Worm (Caenorhabditis elegans) whole organism, L4 larva: ENCODE data around the gene fbxa-60.
A peak's percentile ranks its signal among the peaks of the same experiment; 100 is the strongest.

Experiments
- D1046.2 ChIP-seq: fragments of 200-800 bp; sonication (Bioruptor generic); IDR thresholded peaks from 2 replicates; pipeline ENCODE4 v1.3.6; 2022; ENCODE audit warnings: missing genetic modification characterization, missing compliant biosample characterization
- F44E2.7 ChIP-seq: fragments of 200-800 bp; sonication (Bioruptor generic); IDR thresholded peaks from 2 replicates; pipeline ENCODE4 v2.1.2; 2022; ENCODE audit warnings: missing genetic modification characterization, missing compliant biosample characterization
- F49E8.2 ChIP-seq: sonication (generic microtip); optimal IDR thresholded peaks from 2 replicates; lab custom pipeline; 2016; ENCODE audit warnings: missing compliant biosample characterization, mild to moderate bottlenecking, missing genetic modification characterization, borderline replicate concordance
- R02D3.7 ChIP-seq: fragments of 150-350 bp; sonication (generic microtip); optimal IDR thresholded peaks from 3 replicates; lab custom pipeline; 2014; ENCODE audit warnings: missing biosample characterization, missing genetic modification characterization
- T26A8.4 ChIP-seq: fragments of 200-800 bp; sonication (Bioruptor generic); IDR thresholded peaks from 2 replicates; pipeline ENCODE4 v1.3.6; 2022; ENCODE audit warnings: missing genetic modification characterization, missing compliant biosample characterization
- Y48G9A.11 ChIP-seq: fragments of 200-800 bp; sonication (Bioruptor generic); IDR thresholded peaks from 2 replicates; pipeline ENCODE4 v1.3.6; 2022; ENCODE audit warnings: missing genetic modification reagents, missing genetic modification characterization, missing compliant biosample characterization
- ZK546.5 ChIP-seq, 2 experiments: sonication (generic microtip); optimal IDR thresholded peaks; 2 replicates each; lab custom pipeline; 2017; ENCODE audit warnings: missing biosample characterization in 2 of 2, missing genetic modification characterization in 2 of 2
- arid-1 ChIP-seq: fragments of 200-800 bp; sonication (Bioruptor generic); conservative IDR thresholded peaks from 2 replicates; pipeline ENCODE4 v1.3.6; 2022; ENCODE audit warnings: missing genetic modification reagents, missing genetic modification characterization, missing compliant biosample characterization
- attf-4 ChIP-seq: sonication (generic microtip); optimal IDR thresholded peaks from 3 replicates; lab custom pipeline; 2017; ENCODE audit warnings: missing biosample characterization, missing genetic modification characterization
- ceh-28 ChIP-seq: fragments of 150-350 bp; optimal IDR thresholded peaks from 2 replicates; lab custom pipeline; 2014; ENCODE audit warnings: missing biosample characterization, missing genetic modification reagents, missing genetic modification characterization
- ceh-32 ChIP-seq: sonication (generic microtip); optimal IDR thresholded peaks from 2 replicates; lab custom pipeline; 2016; ENCODE audit warnings: mild to moderate bottlenecking, missing genetic modification characterization, missing compliant biosample characterization; ENCODE audit not compliant: poor library complexity
- ceh-44 ChIP-seq: fragments of 200-800 bp; sonication (Bioruptor generic); IDR thresholded peaks from 2 replicates; pipeline ENCODE4 v1.3.6; 2022; ENCODE audit warnings: missing genetic modification reagents, missing genetic modification characterization, missing compliant biosample characterization
- ceh-82 ChIP-seq: sonication (generic microtip); optimal IDR thresholded peaks from 2 replicates; lab custom pipeline; 2017; ENCODE audit warnings: missing biosample characterization, missing genetic modification characterization
- ces-1 ChIP-seq: fragments of 150-350 bp; sonication (generic microtip); optimal IDR thresholded peaks from 4 replicates; lab custom pipeline; 2014; ENCODE audit warnings: missing biosample characterization, missing genetic modification reagents, missing genetic modification characterization
- daf-16 ChIP-seq, 3 experiments: sonication (generic microtip); optimal IDR thresholded peaks; 2 replicates each; lab custom pipeline; 2016 to 2017; ENCODE audit warnings: missing genetic modification characterization in 3 of 3, missing genetic modification reagents in 3 of 3, mild to moderate bottlenecking in 2 of 3, missing compliant biosample characterization in 2 of 3, missing biosample characterization in 1 of 3, moderate library complexity in 1 of 3
- daf-19 ChIP-seq: fragments of 200-800 bp; sonication (Bioruptor generic); conservative IDR thresholded peaks from 2 replicates; pipeline ENCODE4 v1.3.6; 2022; ENCODE audit warnings: missing genetic modification characterization, missing compliant biosample characterization
- dmd-9 ChIP-seq: fragments of 200-800 bp; sonication (Bioruptor generic); IDR thresholded peaks from 2 replicates; pipeline ENCODE4 v1.3.6; 2022; ENCODE audit warnings: missing genetic modification reagents, missing genetic modification characterization, missing compliant biosample characterization
- dpl-1 ChIP-seq: fragments of 150-350 bp; optimal IDR thresholded peaks from 2 replicates; lab custom pipeline; 2014; ENCODE audit warnings: missing biosample characterization, missing genetic modification reagents, missing genetic modification characterization
- duxl-1 ChIP-seq: sonication (generic microtip); optimal IDR thresholded peaks from 2 replicates; lab custom pipeline; 2016; ENCODE audit warnings: mild to moderate bottlenecking, missing genetic modification characterization, moderate library complexity, missing compliant biosample characterization; ENCODE audit not compliant: poor library complexity
- gei-8 ChIP-seq: fragments of 200-800 bp; sonication (Bioruptor generic); optimal IDR thresholded peaks from 2 replicates; lab custom pipeline; 2018; ENCODE audit warnings: mild to moderate bottlenecking, missing genetic modification characterization, missing compliant biosample characterization
- hif-1 ChIP-seq, 2 experiments: sonication (generic microtip); optimal IDR thresholded peaks; 2 replicates each; lab custom pipeline; 2016 to 2017; ENCODE audit warnings: missing compliant biosample characterization in 2 of 2, missing genetic modification characterization in 2 of 2, missing genetic modification reagents in 2 of 2, missing genotype in 2 of 2, mild to moderate bottlenecking in 1 of 2
- hlh-11 ChIP-seq: fragments of 200-800 bp; sonication (Bioruptor generic); optimal IDR thresholded peaks from 2 replicates; lab custom pipeline; 2018; ENCODE audit warnings: mild to moderate bottlenecking, missing genetic modification characterization, missing compliant biosample characterization
- hlh-30 ChIP-seq: sonication (generic microtip); optimal IDR thresholded peaks from 2 replicates; lab custom pipeline; 2017; ENCODE audit warnings: antibody characterized with exemption, mild to moderate bottlenecking, missing genetic modification characterization, missing compliant biosample characterization; ENCODE audit not compliant: insufficient read depth
- hmg-1.1 ChIP-seq: fragments of 200-800 bp; sonication (Bioruptor generic); IDR thresholded peaks from 2 replicates; pipeline ENCODE4 v1.3.6; 2022; ENCODE audit warnings: missing genetic modification reagents, missing genetic modification characterization, missing compliant biosample characterization
- jun-1 ChIP-seq: fragments of 150-350 bp; optimal IDR thresholded peaks from 2 replicates; lab custom pipeline; 2014; ENCODE audit warnings: missing biosample characterization, missing genetic modification reagents, missing genetic modification characterization
- lin-13 ChIP-seq: fragments of 150-350 bp; optimal IDR thresholded peaks from 2 replicates; lab custom pipeline; 2014; ENCODE audit warnings: missing biosample characterization, missing genetic modification reagents, missing genetic modification characterization
- lin-38 ChIP-seq: fragments of 200-800 bp; sonication (Bioruptor generic); IDR thresholded peaks from 2 replicates; pipeline ENCODE4 v1.3.6; 2022; ENCODE audit warnings: missing genetic modification reagents, missing genetic modification characterization, missing compliant biosample characterization
- lin-39 ChIP-seq: fragments of 150-350 bp; optimal IDR thresholded peaks from 2 replicates; lab custom pipeline; 2014; ENCODE audit warnings: missing biosample characterization, missing genetic modification reagents, missing genetic modification characterization
- lir-3 ChIP-seq: sonication (generic microtip); optimal IDR thresholded peaks from 2 replicates; lab custom pipeline; 2016; ENCODE audit warnings: mild to moderate bottlenecking, missing genetic modification characterization, missing compliant biosample characterization
- mdl-1 ChIP-seq, 2 experiments: fragments of 150-350 bp in 1 of 2; sonication (generic microtip) in 1 of 2; optimal IDR thresholded peaks; 2 replicates each; lab custom pipeline; 2014 to 2017; ENCODE audit warnings: missing biosample characterization in 2 of 2, missing genetic modification characterization in 2 of 2
- mes-2 ChIP-seq: sonication (generic microtip); optimal IDR thresholded peaks from 2 replicates; lab custom pipeline; 2016; ENCODE audit warnings: missing genotype, mild to moderate bottlenecking, missing genetic modification characterization, missing compliant biosample characterization; ENCODE audit not compliant: poor library complexity, severe bottlenecking
- mxl-2 ChIP-seq: fragments of 200-800 bp; sonication (Bioruptor generic); conservative IDR thresholded peaks from 2 replicates; pipeline ENCODE4 v1.3.6; 2022; ENCODE audit warnings: missing genetic modification reagents, missing genetic modification characterization, missing compliant biosample characterization
- nhr-111 ChIP-seq: fragments of 200-800 bp; sonication (Bioruptor generic); optimal IDR thresholded peaks from 2 replicates; lab custom pipeline; 2018; ENCODE audit warnings: mild to moderate bottlenecking, missing genetic modification characterization, missing compliant biosample characterization
- nhr-25 ChIP-seq: sonication (generic microtip); optimal IDR thresholded peaks from 2 replicates; lab custom pipeline; 2017; ENCODE audit warnings: missing genetic modification characterization, mild to moderate bottlenecking, missing compliant biosample characterization, antibody characterized with exemption, moderate library complexity, borderline replicate concordance; ENCODE audit not compliant: insufficient read depth
- nhr-28 ChIP-seq: fragments of 150-350 bp; optimal IDR thresholded peaks from 2 replicates; lab custom pipeline; 2014; ENCODE audit warnings: missing biosample characterization, missing genetic modification characterization
- nhr-41 ChIP-seq: fragments of 200-800 bp; sonication (Bioruptor generic); IDR thresholded peaks from 2 replicates; pipeline ENCODE4 v1.3.6; 2022; ENCODE audit warnings: missing genetic modification reagents, missing genetic modification characterization, missing compliant biosample characterization
- nhr-48 ChIP-seq: sonication (generic microtip); optimal IDR thresholded peaks from 2 replicates; lab custom pipeline; 2016; ENCODE audit warnings: mild to moderate bottlenecking, missing genetic modification characterization, missing compliant biosample characterization
- nhr-76 ChIP-seq: fragments of 150-350 bp; optimal IDR thresholded peaks from 2 replicates; lab custom pipeline; 2014; ENCODE audit warnings: missing biosample characterization, missing genetic modification characterization
- pha-4 ChIP-seq, 2 experiments: fragments of 150-350 bp in 1 of 2; fragments of 200-800 bp in 1 of 2; sonication (Bioruptor generic) in 1 of 2; IDR thresholded peaks in 1 of 2; optimal IDR thresholded peaks in 1 of 2; 2 replicates each; pipeline versions ENCODE4 v1.3.6 to Lab custom; 2014 to 2022; ENCODE audit warnings: missing genetic modification characterization in 2 of 2, missing genetic modification reagents in 2 of 2, missing biosample characterization in 1 of 2, missing compliant biosample characterization in 1 of 2
- rbr-2 ChIP-seq: sonication (generic microtip); optimal IDR thresholded peaks from 2 replicates; lab custom pipeline; 2016; ENCODE audit warnings: missing genotype, missing genetic modification characterization, missing compliant biosample characterization
- sdz-12 ChIP-seq: fragments of 200-800 bp; sonication (Bioruptor generic); optimal IDR thresholded peaks from 2 replicates; lab custom pipeline; 2018; ENCODE audit warnings: mild to moderate bottlenecking, missing genetic modification characterization, missing compliant biosample characterization
- snpc-1.2 ChIP-seq: fragments of 200-800 bp; sonication (Bioruptor generic); IDR thresholded peaks from 2 replicates; pipeline ENCODE4 v1.3.6; 2022; ENCODE audit warnings: missing genetic modification reagents, missing genetic modification characterization, missing compliant biosample characterization
- spr-1 ChIP-seq: sonication (generic microtip); optimal IDR thresholded peaks from 2 replicates; lab custom pipeline; 2016; ENCODE audit warnings: mild to moderate bottlenecking, missing genetic modification characterization, missing compliant biosample characterization
- unc-62 ChIP-seq, 3 experiments: fragments of 150-350 bp in 1 of 3; sonication (generic microtip); optimal IDR thresholded peaks in 2 of 3; peaks in 1 of 3; 1 replicate in 1 of 3; 2 replicates in 2 of 3; lab custom pipeline; 2014 to 2017; ENCODE audit warnings: missing biosample characterization in 3 of 3, missing genetic modification characterization in 3 of 3, missing genetic modification reagents in 3 of 3, missing genotype in 1 of 3
- zag-1 ChIP-seq: fragments of 150-350 bp; optimal IDR thresholded peaks from 2 replicates; lab custom pipeline; 2014; ENCODE audit warnings: missing biosample characterization, missing genetic modification characterization
- zfp-3 ChIP-seq: fragments of 200-800 bp; sonication (Bioruptor generic); conservative IDR thresholded peaks from 2 replicates; pipeline ENCODE4 v1.3.6; 2022; ENCODE audit warnings: missing genetic modification reagents, missing genetic modification characterization, missing compliant biosample characterization

The fbxa-60 gene

ce11 chrIII:982961-983360 is 36.9 kb upstream of the fbxa-60 start, which contains the start of gene tbc-10:
Gene tbc-10 (plus strand): TSS chrIII:983261.
- no peak for TF ChIP-seq attf-4 (tag; lab: Kevin White, UChicago)
- no peak for TF ChIP-seq unc-62 (GFP tag; optimal IDR thresholded peaks at IDR 0.05 in 1 of 2; lab: Kevin White, UChicago)
- TF ChIP-seq unc-62 (tag; optimal IDR thresholded peaks at IDR 0.05; lab: Kevin White, UChicago), result no peak
- no peak for TF ChIP-seq hif-1 (tag; optimal IDR thresholded peaks at IDR 0.05; lab: Kevin White, UChicago)
- TF ChIP-seq, all 104 proteins: peak for 0

ce11 chrIII:981960-982359 is 35.9 kb upstream of the fbxa-60 start:
- no peak for TF ChIP-seq sdz-12
- no peak for TF ChIP-seq rbr-2
- peak; percentile 43 for TF ChIP-seq hlh-30 (tag; lab: Kevin White, UChicago)
- no peak for TF ChIP-seq lir-3 (tag; lab: Kevin White, UChicago)
- no peak for TF ChIP-seq jun-1 (tag; lab: Kevin White, UChicago)
- TF ChIP-seq ceh-32 (tag; lab: Kevin White, UChicago), result no peak
- TF ChIP-seq hmg-1.1 (GFP tag; lab: Robert Waterston, UW), result peak; percentile 59
- TF ChIP-seq dpl-1 (GFP tag; lab: Kevin White, UChicago), result peak; percentile 15
- no peak for TF ChIP-seq pha-4 (GFP tag; IDR thresholded peaks at IDR 0.05; lab: Robert Waterston, UW)
- no peak for TF ChIP-seq pha-4 (tag; optimal IDR thresholded peaks at IDR 0.05; lab: Kevin White, UChicago)
- no peak for TF ChIP-seq nhr-41
- no peak for TF ChIP-seq snpc-1.2 (GFP tag; lab: Robert Waterston, UW)
- no peak for TF ChIP-seq daf-19 (GFP tag; lab: Robert Waterston, UW)
- TF ChIP-seq dmd-9 (GFP tag; lab: Robert Waterston, UW), result no peak
- TF ChIP-seq D1046.2 (GFP tag; lab: Robert Waterston, UW), result no peak
- TF ChIP-seq ZK546.5 (tag; optimal IDR thresholded peaks at IDR 0.05; lab: Kevin White, UChicago), result no peak
- TF ChIP-seq ces-1 (GFP tag; lab: Kevin White, UChicago), result no peak
- TF ChIP-seq ceh-44, result no peak
- TF ChIP-seq Y48G9A.11, result no peak
- TF ChIP-seq ceh-82, result no peak
- TF ChIP-seq nhr-25 (tag; lab: Kevin White, UChicago), result no peak
- TF ChIP-seq hlh-11, result peak; percentile 34
- no peak for TF ChIP-seq nhr-76
- TF ChIP-seq duxl-1 (tag; lab: Kevin White, UChicago), result peak; percentile 55
- no peak for TF ChIP-seq lin-39 (tag; lab: Kevin White, UChicago)
- TF ChIP-seq gei-8 (GFP tag; lab: Kevin White, UChicago), result no peak
- TF ChIP-seq lin-38 (GFP tag; lab: Robert Waterston, UW), result no peak
- peak; percentile 28 for TF ChIP-seq nhr-28
- peak; percentile 59 for TF ChIP-seq ceh-28 (tag; lab: Kevin White, UChicago)
- TF ChIP-seq nhr-111 (GFP tag; lab: Kevin White, UChicago), result no peak
- TF ChIP-seq F44E2.7, result no peak
- TF ChIP-seq spr-1 (tag; lab: Kevin White, UChicago), result no peak
- TF ChIP-seq F49E8.2 (tag; lab: Kevin White, UChicago), result no peak
- no peak for TF ChIP-seq R02D3.7 (tag; lab: Kevin White, UChicago)
- peak; percentile 28 for TF ChIP-seq mes-2
- TF ChIP-seq daf-16 (GFP tag; optimal IDR thresholded peaks at IDR 0.05; lab: Kevin White, UChicago), result no peak
- TF ChIP-seq daf-16 (tag; optimal IDR thresholded peaks at IDR 0.05; lab: Kevin White, UChicago), result peak; percentile 50
- TF ChIP-seq nhr-48 (tag; lab: Kevin White, UChicago), result no peak
- TF ChIP-seq zfp-3 (GFP tag; lab: Robert Waterston, UW), result no peak
- TF ChIP-seq mxl-2 (GFP tag; lab: Robert Waterston, UW), result no peak
- TF ChIP-seq T26A8.4 (GFP tag; lab: Robert Waterston, UW), result no peak
- TF ChIP-seq unc-62 (GFP tag; optimal IDR thresholded peaks at IDR 0.05 in 1 of 2; lab: Kevin White, UChicago), result peak in 1 of 2 experiments; percentile 33
- TF ChIP-seq unc-62 (tag; optimal IDR thresholded peaks at IDR 0.05; lab: Kevin White, UChicago), result no peak
- no peak for TF ChIP-seq mdl-1 (tag; optimal IDR thresholded peaks at IDR 0.05; lab: Kevin White, UChicago)
- peak; percentile 18 for TF ChIP-seq lin-13 (GFP tag; lab: Kevin White, UChicago)
- no peak for TF ChIP-seq zag-1 (tag; lab: Kevin White, UChicago)
- no peak for TF ChIP-seq arid-1
